Worm (Caenorhabditis elegans): ENCODE measurements around the gene gcy-20.

DNA sequence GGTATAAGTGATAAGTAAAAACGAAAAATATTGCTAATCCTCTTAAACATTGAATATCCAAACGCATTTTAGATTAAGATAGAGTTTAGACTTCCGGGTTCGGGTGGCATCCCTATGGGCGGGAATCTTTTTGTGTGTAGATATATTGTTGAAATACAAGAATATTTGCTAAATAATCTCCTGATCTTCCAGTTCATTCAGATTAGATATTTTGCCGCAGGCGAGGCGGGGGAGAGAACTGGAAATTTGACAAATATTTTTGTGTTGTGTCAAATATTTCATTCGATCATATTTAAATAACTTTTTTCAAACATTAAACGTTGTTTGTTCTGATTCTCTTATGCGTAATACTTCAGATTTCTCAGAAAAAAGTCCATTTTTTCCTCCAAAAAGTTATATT is 43.8 kb downstream of the gcy-20 start, which contains the start of gene oac-15:
- TF ChIP-seq lin-39 (tag; optimal IDR thresholded peaks at IDR 0.05) = no peak
- no peak for TF ChIP-seq mab-9 (GFP tag; IDR thresholded peaks at IDR 0.05)
- no peak for TF ChIP-seq lin-35 (GFP tag; optimal IDR thresholded peaks at IDR 0.05)
- TF ChIP-seq elt-3 (tag; optimal IDR thresholded peaks at IDR 0.05) = no peak
- TF ChIP-seq grh-1 (GFP tag; IDR thresholded peaks at IDR 0.05) = no peak
- no peak for TF ChIP-seq ceh-63 (GFP tag; optimal IDR thresholded peaks at IDR 0.05)
- no peak for TF ChIP-seq lin-13 (GFP tag; optimal IDR thresholded peaks at IDR 0.05)
- TF ChIP-seq nhr-76 (tag; optimal IDR thresholded peaks at IDR 0.05) = no peak
- TF ChIP-seq aly-2 (tag; optimal IDR thresholded peaks at IDR 0.05) = no peak
- no peak for TF ChIP-seq ceh-82 (tag; optimal IDR thresholded peaks at IDR 0.05)
- no peak for TF ChIP-seq unc-62 (GFP tag; optimal IDR thresholded peaks at IDR 0.05)
- no peak for TF ChIP-seq C34B4.2 (tag; optimal IDR thresholded peaks at IDR 0.05)
- no peak for TF ChIP-seq jun-1 (tag; optimal IDR thresholded peaks at IDR 0.05)
- no peak for TF ChIP-seq lin-14 (GFP tag; optimal IDR thresholded peaks at IDR 0.05)
